Worm (Caenorhabditis elegans): Measurements from ENCODE around the gene acr-8.

acr-8 gene

ce11 chrX:10424744-10425143, 12.2 kb downstream of the acr-8 start:
- no peak for TF ChIP-seq fos-1 (tag; optimal IDR thresholded peaks at IDR 0.05)
- no peak for TF ChIP-seq unc-39 (tag; optimal IDR thresholded peaks at IDR 0.05)
- TF ChIP-seq ama-1 (optimal IDR thresholded peaks at IDR 0.05), result no peak
- no peak for TF ChIP-seq nhr-67 (tag; optimal IDR thresholded peaks at IDR 0.05)

DNA sequence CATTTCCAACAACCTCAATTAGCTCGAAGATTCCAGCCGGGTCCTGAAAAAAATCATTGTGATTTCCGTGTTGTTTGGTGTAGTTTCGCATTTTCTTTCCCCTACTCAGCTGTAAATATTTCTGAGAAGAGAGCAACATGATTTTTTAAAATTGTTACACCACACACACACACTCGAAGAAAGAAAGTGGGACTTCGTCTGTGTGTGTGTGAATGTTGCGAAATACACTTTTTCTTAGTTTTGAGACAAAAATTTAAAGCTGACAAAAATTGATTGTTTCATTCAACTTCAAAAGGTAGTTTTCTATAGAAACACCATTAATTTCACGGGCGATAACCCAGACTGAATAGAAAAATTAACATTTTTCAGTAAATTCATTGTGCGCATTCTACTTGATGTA, 15.6 kb downstream of the acr-8 start:
- TF ChIP-seq snpc-4 (tag; optimal IDR thresholded peaks at IDR 0.05), result no peak
- no peak for TF ChIP-seq ceh-16 (tag; optimal IDR thresholded peaks at IDR 0.05)
- TF ChIP-seq unc-39 (tag; optimal IDR thresholded peaks at IDR 0.05), result no peak
- TF ChIP-seq mml-1 (tag; optimal IDR thresholded peaks at IDR 0.05), result no peak
- no peak for TF ChIP-seq nhr-43 (tag; optimal IDR thresholded peaks at IDR 0.05; ENCODE audit: poor library complexity, severe bottlenecking)
- no peak for TF ChIP-seq ceh-28 (tag; optimal IDR thresholded peaks at IDR 0.05)
- no peak for TF ChIP-seq pha-4 (tag; optimal IDR thresholded peaks at IDR 0.05)
- no peak for TF ChIP-seq unc-62 (GFP tag; optimal IDR thresholded peaks at IDR 0.05)
- TF ChIP-seq daf-12 (tag; optimal IDR thresholded peaks at IDR 0.05), result no peak
- no peak for TF ChIP-seq lin-39 (tag; optimal IDR thresholded peaks at IDR 0.05)

ce11 chrX:10428557-10428956, 16.0 kb downstream of the acr-8 start, which contains the start of gene mig-15:
Gene mig-15 (minus strand): TSS chrX:10428657.
- TF ChIP-seq nhr-77 (tag; optimal IDR thresholded peaks at IDR 0.05), result no peak

ce11 chrX:10429203-10429602, 16.7 kb downstream of the acr-8 start:
- TF ChIP-seq skn-1 (tag; optimal IDR thresholded peaks at IDR 0.05) (no peak), lin-39 (tag; optimal IDR thresholded peaks at IDR 0.05) (no peak), elt-3 (tag; optimal IDR thresholded peaks at IDR 0.05) (no peak), hmg-11 (tag; optimal IDR thresholded peaks at IDR 0.05) (no peak), nhr-23 (tag; optimal IDR thresholded peaks at IDR 0.05) (peak; percentile 22), aly-2 (tag; optimal IDR thresholded peaks at IDR 0.05) (no peak), pqm-1 (tag; optimal IDR thresholded peaks at IDR 0.05) (no peak), elt-1 (tag; optimal IDR thresholded peaks at IDR 0.05) (no peak), egl-27 (tag; optimal IDR thresholded peaks at IDR 0.05) (no peak), ceh-16 (tag; optimal IDR thresholded peaks at IDR 0.05) (no peak), mml-1 (tag; optimal IDR thresholded peaks at IDR 0.05) (no peak), R02D3.7 (tag; optimal IDR thresholded peaks at IDR 0.05) (no peak), nhr-25 (tag; optimal IDR thresholded peaks at IDR 0.05) (peak; percentile 71), nfya-1 (tag; optimal IDR thresholded peaks at IDR 0.05; ENCODE audit: insufficient read depth) (no peak), nhr-76 (tag; optimal IDR thresholded peaks at IDR 0.05) (no peak), ztf-4 (tag; optimal IDR thresholded peaks at IDR 0.05) (no peak), daf-12 (tag; optimal IDR thresholded peaks at IDR 0.05) (no peak)

- TF ChIP-seq nhr-43 (tag; optimal IDR thresholded peaks at IDR 0.05; ENCODE audit: poor library complexity, severe bottlenecking), result peak; percentile 33
- no peak for TF ChIP-seq nhr-12 (tag; optimal IDR thresholded peaks at IDR 0.05)
- peak; percentile 84 for TF ChIP-seq elt-2 (tag; optimal IDR thresholded peaks at IDR 0.05)
- peak; percentile 65 for TF ChIP-seq nhr-23 (tag; optimal IDR thresholded peaks at IDR 0.05)
- peak; percentile 14 for TF ChIP-seq hmg-11 (tag; optimal IDR thresholded peaks at IDR 0.05)
- peak; percentile 46 for TF ChIP-seq nfya-1 (tag; optimal IDR thresholded peaks at IDR 0.05; ENCODE audit: insufficient read depth)
- no peak for TF ChIP-seq ama-1 (optimal IDR thresholded peaks at IDR 0.05)
- TF ChIP-seq elt-1 (tag; optimal IDR thresholded peaks at IDR 0.05), result peak; percentile 11
- TF ChIP-seq unc-62 (GFP tag; optimal IDR thresholded peaks at IDR 0.05), result peak; percentile 23
- TF ChIP-seq lin-39 (tag; optimal IDR thresholded peaks at IDR 0.05), result peak; percentile 88
- TF ChIP-seq nhr-25 (tag; optimal IDR thresholded peaks at IDR 0.05), result peak; percentile 8
- TF ChIP-seq sea-2 (GFP tag; optimal IDR thresholded peaks at IDR 0.05), result no peak
- peak; percentile 11 for TF ChIP-seq ceh-28 (tag; optimal IDR thresholded peaks at IDR 0.05)
- peak in 1 of 3 experiments; percentile 83 for TF ChIP-seq elt-3 (tag; optimal IDR thresholded peaks at IDR 0.05)
These were observed 18.3 kb downstream of the acr-8 start for ce11 chrX:10430866-10431265.

- TF ChIP-seq unc-39 (tag; optimal IDR thresholded peaks at IDR 0.05) (no peak), mdl-1 (tag; optimal IDR thresholded peaks at IDR 0.05) (no peak), lin-15B (tag; optimal IDR thresholded peaks at IDR 0.05) (no peak), sea-2 (GFP tag; optimal IDR thresholded peaks at IDR 0.05) (no peak), nhr-43 (tag; optimal IDR thresholded peaks at IDR 0.05; ENCODE audit: poor library complexity, severe bottlenecking) (no peak), elt-3 (tag; optimal IDR thresholded peaks at IDR 0.05) (no peak), pha-4 (tag; optimal IDR thresholded peaks at IDR 0.05) (no peak), nhr-237 (tag; optimal IDR thresholded peaks at IDR 0.05) (no peak), fkh-2 (tag; optimal IDR thresholded peaks at IDR 0.05) (no peak)
These were observed 20.3 kb downstream of the acr-8 start for ce11 chrX:10432786-10433185.

Measured in whole organism, L3 larva.